Worm (Caenorhabditis elegans): ENCODE results near the gene T26E4.18.

DNA sequence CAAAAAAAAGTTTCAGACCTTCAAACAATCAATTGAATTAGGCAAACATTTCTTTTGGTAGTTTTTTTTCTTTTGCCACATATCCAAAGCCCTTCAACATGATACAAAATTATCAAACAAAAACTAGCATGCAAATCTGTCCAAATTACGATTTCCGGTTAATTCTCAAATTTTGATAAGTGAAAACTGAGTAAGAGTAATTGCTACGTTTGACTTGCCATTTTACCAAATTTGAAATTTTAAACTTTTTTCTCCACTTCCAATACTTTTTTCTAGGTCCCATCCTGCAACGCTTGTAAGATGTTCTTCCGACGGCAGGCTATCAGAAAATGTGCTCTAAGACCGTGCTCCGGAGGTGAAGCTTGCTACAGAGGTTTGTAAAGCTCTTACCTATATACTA lies 7.6 kb downstream of the T26E4.18 start, which contains the start of gene nhr-223:
- TF ChIP-seq flt-1 (GFP tag; IDR thresholded peaks at IDR 0.05) (no peak), hmg-4 (GFP tag; optimal IDR thresholded peaks at IDR 0.05) (no peak), F13C5.2 (tag; optimal IDR thresholded peaks at IDR 0.05) (no peak), hmbx-1 (tag; optimal IDR thresholded peaks at IDR 0.05) (no peak), ets-7 (tag; optimal IDR thresholded peaks at IDR 0.05) (no peak), tbx-11 (GFP tag; IDR thresholded peaks at IDR 0.05) (no peak), ama-1 (optimal IDR thresholded peaks at IDR 0.05) (no peak), ceh-36 (tag; optimal IDR thresholded peaks at IDR 0.05) (no peak)
